Worm (Caenorhabditis elegans): Measurements from ENCODE around the gene F25B5.3.

DNA sequence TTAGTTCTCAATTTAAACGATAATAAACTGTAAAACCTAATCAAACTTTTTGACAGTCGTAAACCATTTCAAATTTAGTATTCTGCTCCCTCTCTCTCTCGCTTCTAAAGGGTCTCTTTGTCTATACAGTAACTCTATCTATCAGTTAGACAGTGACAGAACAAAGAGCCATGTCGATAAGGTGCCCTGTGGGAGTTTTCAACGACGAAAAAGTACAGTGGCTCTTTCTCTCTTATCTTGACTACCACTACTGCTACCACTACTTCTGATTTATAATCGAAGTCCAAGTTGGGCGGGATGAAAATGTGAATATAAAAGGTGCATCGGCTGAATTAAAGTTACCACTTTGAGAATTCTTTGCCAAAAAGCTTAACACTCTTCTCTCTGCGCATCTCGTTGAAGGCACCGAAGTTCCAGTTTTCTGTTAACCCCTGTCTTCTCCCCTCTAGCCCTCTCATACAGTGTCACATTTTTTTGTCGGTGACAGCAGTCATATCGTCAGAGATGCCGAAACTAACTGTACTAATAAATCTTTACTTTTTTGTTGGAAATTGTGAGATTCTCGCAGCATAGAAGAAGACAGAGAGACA lies 2.2 kb downstream of the F25B5.3 start:
- TF ChIP-seq nhr-77 (tag; optimal IDR thresholded peaks at IDR 0.05) (no peak), Y55F3AM.14 (GFP tag; optimal IDR thresholded peaks at IDR 0.05) (no peak), egl-27 (tag; optimal IDR thresholded peaks at IDR 0.05) (no peak), snpc-4 (tag; optimal IDR thresholded peaks at IDR 0.05) (no peak), R02D3.7 (tag; optimal IDR thresholded peaks at IDR 0.05) (no peak), lin-13 (GFP tag; optimal IDR thresholded peaks at IDR 0.05) (no peak), lin-11 (tag; optimal IDR thresholded peaks at IDR 0.05) (no peak), elt-3 (tag; optimal IDR thresholded peaks at IDR 0.05) (no peak), ceh-82 (tag; optimal IDR thresholded peaks at IDR 0.05) (no peak), sma-9 (GFP tag; optimal IDR thresholded peaks at IDR 0.05) (no peak), sma-9 (tag; optimal IDR thresholded peaks at IDR 0.05) (no peak), mdl-1 (tag; optimal IDR thresholded peaks at IDR 0.05) (no peak), unc-39 (tag; optimal IDR thresholded peaks at IDR 0.05) (no peak)
